Fruit fly (Drosophila melanogaster) whole organism, adult: ENCODE results near the gene saturn.

Source experiments
- CG11617 ChIP-seq: fragments of 200-800 bp; sonication (Bioruptor generic); optimal IDR thresholded peaks from 2 replicates; lab custom pipeline; 2017; ENCODE audit warnings: mild to moderate bottlenecking, missing biosample characterization, missing genetic modification reagents, missing genetic modification characterization
- CG12768 ChIP-seq: fragments of 200-800 bp; sonication (Bioruptor generic); optimal IDR thresholded peaks from 2 replicates; lab custom pipeline; 2017; ENCODE audit warnings: missing biosample characterization, missing genetic modification characterization, mild to moderate bottlenecking, moderate library complexity, missing genetic modification reagents
- CG1620 ChIP-seq: fragments of 200-800 bp; sonication (Bioruptor generic); optimal IDR thresholded peaks from 2 replicates; lab custom pipeline; 2016; ENCODE audit warnings: missing biosample characterization, missing genetic modification characterization
- CG5204 ChIP-seq: fragments of 200-800 bp; sonication (Bioruptor generic); optimal IDR thresholded peaks from 2 replicates; lab custom pipeline; 2016; ENCODE audit warnings: missing biosample characterization, missing genetic modification characterization
- CG7045 ChIP-seq: fragments of 200-800 bp; sonication (Bioruptor generic); optimal IDR thresholded peaks from 2 replicates; lab custom pipeline; 2017; ENCODE audit warnings: missing biosample characterization, mild to moderate bottlenecking, missing genetic modification characterization
- CG7101 ChIP-seq: fragments of 200-800 bp; sonication (Bioruptor generic); optimal IDR thresholded peaks from 2 replicates; lab custom pipeline; 2018; ENCODE audit warnings: missing biosample characterization, mild to moderate bottlenecking, missing genetic modification characterization, moderate library complexity
- Clk ChIP-seq: fragments of 200-800 bp; sonication (Bioruptor generic); optimal IDR thresholded peaks from 2 replicates; lab custom pipeline; 2017; ENCODE audit warnings: missing biosample characterization, missing genetic modification characterization
- Crg-1 ChIP-seq: fragments of 200-800 bp; sonication (Bioruptor generic); optimal IDR thresholded peaks from 2 replicates; lab custom pipeline; 2016; ENCODE audit warnings: missing biosample characterization, missing genetic modification characterization
- Mnt ChIP-seq: fragments of 200-800 bp; sonication (Bioruptor generic); optimal IDR thresholded peaks from 2 replicates; lab custom pipeline; 2016; ENCODE audit warnings: missing biosample characterization, mild to moderate bottlenecking, missing genetic modification characterization
- bab1 ChIP-seq: fragments of 200-800 bp; sonication (Bioruptor generic); optimal IDR thresholded peaks from 3 replicates; lab custom pipeline; 2019; ENCODE audit warnings: missing biosample characterization, mild to moderate bottlenecking, missing genetic modification characterization, moderate library complexity
- cnc ChIP-seq, 2 experiments: fragments of >200 bp; optimal IDR thresholded peaks; 2 replicates each; lab custom pipeline; 2017
- kay ChIP-seq: fragments of 200-800 bp; sonication (Bioruptor generic); peaks from one replicate; lab custom pipeline; 2016; ENCODE audit warnings: missing biosample characterization, missing genetic modification characterization, borderline replicate concordance
- pad ChIP-seq: fragments of 200-800 bp; sonication (Bioruptor generic); optimal IDR thresholded peaks from 3 replicates; lab custom pipeline; 2017; ENCODE audit warnings: missing biosample characterization, missing genetic modification characterization, mild to moderate bottlenecking, moderate library complexity, missing genetic modification reagents
- toe ChIP-seq: fragments of 200-800 bp; sonication (Bioruptor generic); optimal IDR thresholded peaks from 2 replicates; lab custom pipeline; 2016; ENCODE audit warnings: missing biosample characterization, missing genetic modification characterization

- no peak for TF ChIP-seq Crg-1 (GFP tag; lab: Kevin White, UChicago)
- TF ChIP-seq CG7101 (tag; lab: Kevin White, UChicago) = no peak
- TF ChIP-seq CG5204 = no peak
- no peak for TF ChIP-seq Mnt (GFP tag; lab: Kevin White, UChicago)
- TF ChIP-seq CG7045 = no peak
- no peak for TF ChIP-seq CG12768 (GFP tag; lab: Kevin White, UChicago)
- no peak for TF ChIP-seq CG1620
- TF ChIP-seq CG11617 (GFP tag; lab: Kevin White, UChicago) = no peak
- TF ChIP-seq cnc (optimal IDR thresholded peaks at IDR 0.05; lab: Kevin White, UChicago) = no peak
- TF ChIP-seq pad (GFP tag; lab: Kevin White, UChicago) = no peak
- TF ChIP-seq Clk (GFP tag; lab: Kevin White, UChicago) = no peak
- no peak for TF ChIP-seq bab1 (GFP tag; lab: Kevin White, UChicago)
- no peak for TF ChIP-seq kay (GFP tag; lab: Kevin White, UChicago)
- no peak for TF ChIP-seq toe (GFP tag; lab: Kevin White, UChicago)
Observed at dm6 chr3L:14198216-14198615, 4.9 kb upstream of the saturn start.
